Fruit fly (Drosophila melanogaster): ENCODE data around the gene CG9917.

Gene CG9917

dm6 chrX:16281717-16282529 is 41.1 kb downstream of the CG9917 start:
- TF ChIP-seq vvl (GFP tag; IDR thresholded peaks at IDR 0.05): 0 out of 2 replicates have a peak, but pooled peaks have one; percentile 34
- peak; percentile 15 for TF ChIP-seq Hmr (GFP tag; optimal IDR thresholded peaks at IDR 0.05)
- no peak for TF ChIP-seq CrebB (tag; optimal IDR thresholded peaks at IDR 0.05)
- TF ChIP-seq CG13424 (tag; optimal IDR thresholded peaks at IDR 0.05): no peak
- TF ChIP-seq run (tag; optimal IDR thresholded peaks at IDR 0.05): no peak
- TF ChIP-seq fd3F (GFP tag; optimal IDR thresholded peaks at IDR 0.05): no peak
- no peak for TF ChIP-seq Sry-β (GFP tag; optimal IDR thresholded peaks at IDR 0.05)
- no peak for TF ChIP-seq CG2889 (GFP tag; IDR thresholded peaks at IDR 0.05)
- TF ChIP-seq ftz-f1 (GFP tag; optimal IDR thresholded peaks at IDR 0.05): peak; percentile 39
- no peak for TF ChIP-seq CG5245 (GFP tag; optimal IDR thresholded peaks at IDR 0.05)
- TF ChIP-seq CG12769 (tag; optimal IDR thresholded peaks at IDR 0.05): peak; percentile 42
- TF ChIP-seq br (optimal IDR thresholded peaks at IDR 0.05): no peak
- peak; percentile 31 for TF ChIP-seq GATAe (GFP tag; conservative IDR thresholded peaks at IDR 0.05)
- TF ChIP-seq gcm (GFP tag; optimal IDR thresholded peaks at IDR 0.05): no peak
- TF ChIP-seq CG17912 (GFP tag; optimal IDR thresholded peaks at IDR 0.05): no peak
- TF ChIP-seq CG7271 (tag; optimal IDR thresholded peaks at IDR 0.05): no peak
- TF ChIP-seq dmrt99B (tag; optimal IDR thresholded peaks at IDR 0.05): no peak
- no peak for TF ChIP-seq CG5180 (GFP tag; optimal IDR thresholded peaks at IDR 0.05)
- no peak for TF ChIP-seq CG32772 (GFP tag; IDR thresholded peaks at IDR 0.05)
- no peak for TF ChIP-seq zfh1 (GFP tag; IDR thresholded peaks at IDR 0.05)
- no peak for TF ChIP-seq shn (GFP tag; optimal IDR thresholded peaks at IDR 0.05)
- no peak for TF ChIP-seq Scr (GFP tag; IDR thresholded peaks at IDR 0.05; ENCODE audit: partially characterized antibody)
- peak; percentile 44 for TF ChIP-seq gem (tag; optimal IDR thresholded peaks at IDR 0.05)
- TF ChIP-seq sisA (GFP tag; IDR thresholded peaks at IDR 0.05): no peak
- TF ChIP-seq CG8388 (GFP tag; optimal IDR thresholded peaks at IDR 0.05): no peak
- no peak for TF ChIP-seq stwl (tag; optimal IDR thresholded peaks at IDR 0.05)
- TF ChIP-seq gsb (GFP tag; IDR thresholded peaks at IDR 0.05): no peak
- TF ChIP-seq ssp (GFP tag; IDR thresholded peaks at IDR 0.05): no peak
- TF ChIP-seq CG14667 (GFP tag; IDR thresholded peaks at IDR 0.05): no peak
- TF ChIP-seq Vsx1 (GFP tag; optimal IDR thresholded peaks at IDR 0.05): peak; percentile 27
- TF ChIP-seq Doc3 (GFP tag; IDR thresholded peaks at IDR 0.05; ENCODE audit: partially characterized antibody): no peak
- no peak for TF ChIP-seq NC2α (GFP tag; optimal IDR thresholded peaks at IDR 0.05)
- no peak for TF ChIP-seq CG15269 (tag; optimal IDR thresholded peaks at IDR 0.05)
- TF ChIP-seq CG13775 (GFP tag; optimal IDR thresholded peaks at IDR 0.05): no peak
- no peak for TF ChIP-seq Usf (GFP tag; optimal IDR thresholded peaks at IDR 0.05)
- TF ChIP-seq CG17385 (GFP tag; optimal IDR thresholded peaks at IDR 0.05): no peak
- TF ChIP-seq CG8924 (tag; optimal IDR thresholded peaks at IDR 0.05): no peak
- no peak for TF ChIP-seq ash1 (GFP tag; optimal IDR thresholded peaks at IDR 0.05)
- TF ChIP-seq CG8765 (GFP tag; IDR thresholded peaks at IDR 0.05): no peak
- no peak for TF ChIP-seq CG18011 (GFP tag; optimal IDR thresholded peaks at IDR 0.05)
- no peak for TF ChIP-seq Dp (GFP tag; optimal IDR thresholded peaks at IDR 0.05)
- peak; percentile 11 for TF ChIP-seq CG4328 (GFP tag; optimal IDR thresholded peaks at IDR 0.05)
- TF ChIP-seq Camta (GFP tag; optimal IDR thresholded peaks at IDR 0.05): no peak
- no peak for TF ChIP-seq CG10366 (GFP tag; IDR thresholded peaks at IDR 0.05)
- no peak for TF ChIP-seq Sry-δ (GFP tag; optimal IDR thresholded peaks at IDR 0.05)
- no peak for TF ChIP-seq crc (GFP tag; optimal IDR thresholded peaks at IDR 0.05)
- TF ChIP-seq al (GFP tag; IDR thresholded peaks at IDR 0.05): no peak
- peak; percentile 11 for TF ChIP-seq bcd (GFP tag; optimal IDR thresholded peaks at IDR 0.05)
- no peak for TF ChIP-seq chn (GFP tag; optimal IDR thresholded peaks at IDR 0.05)
- no peak for TF ChIP-seq slbo (GFP tag; IDR thresholded peaks at IDR 0.05)
